Worm (Caenorhabditis elegans) whole organism, young adult: Measurements from ENCODE around the gene alfa-1.

Experiments
- C17E4.6 ChIP-seq: fragments of 200-800 bp; sonication (Bioruptor generic); IDR thresholded peaks from 2 replicates; pipeline ENCODE4 v1.3.6; 2022; ENCODE audit warnings: missing genetic modification reagents, missing genetic modification characterization, missing compliant biosample characterization
- F10E7.11 ChIP-seq: sonication (generic microtip); optimal IDR thresholded peaks from 2 replicates; lab custom pipeline; 2017; ENCODE audit warnings: mild to moderate bottlenecking, missing genetic modification characterization, moderate library complexity, missing compliant biosample characterization
- F37B4.10 ChIP-seq: fragments of 200-800 bp; sonication (Bioruptor generic); IDR thresholded peaks from 2 replicates; pipeline ENCODE4 v1.3.6; 2022; ENCODE audit warnings: missing genetic modification characterization, missing compliant biosample characterization
- F55B11.4 ChIP-seq: sonication (generic microtip); optimal IDR thresholded peaks from 2 replicates; lab custom pipeline; 2016; ENCODE audit warnings: missing compliant biosample characterization, missing genetic modification characterization, borderline replicate concordance; ENCODE audit not compliant: insufficient read depth
- F57A8.1 ChIP-seq: fragments of 200-800 bp; sonication (Bioruptor generic); optimal IDR thresholded peaks from 2 replicates; lab custom pipeline; 2018; ENCODE audit warnings: mild to moderate bottlenecking, missing genetic modification characterization, moderate library complexity, missing compliant biosample characterization
- F57C9.4 ChIP-seq: sonication (generic microtip); optimal IDR thresholded peaks from 2 replicates; lab custom pipeline; 2017; ENCODE audit warnings: mild to moderate bottlenecking, missing genetic modification characterization, missing compliant biosample characterization
- Y53F4B.3 ChIP-seq: fragments of 200-800 bp; sonication (Bioruptor generic); IDR thresholded peaks from 2 replicates; pipeline ENCODE4 v1.3.6; 2022; ENCODE audit warnings: missing genetic modification reagents, missing genetic modification characterization, missing compliant biosample characterization
- Y53G8AR.9 ChIP-seq: fragments of 200-800 bp; sonication (Bioruptor generic); conservative IDR thresholded peaks from 2 replicates; pipeline ENCODE4 v1.3.6; 2022; ENCODE audit warnings: missing genetic modification reagents, missing genetic modification characterization, missing compliant biosample characterization
- Y56A3A.18 ChIP-seq: fragments of 200-800 bp; sonication (Bioruptor generic); IDR thresholded peaks from 2 replicates; pipeline ENCODE4 v1.3.6; 2022; ENCODE audit warnings: missing genetic modification reagents, missing genetic modification characterization, missing compliant biosample characterization
- Y67H2A.10 ChIP-seq: fragments of 200-800 bp; sonication (Bioruptor generic); conservative IDR thresholded peaks from 2 replicates; pipeline ENCODE4 v1.3.6; 2022; ENCODE audit warnings: missing genetic modification reagents, missing genetic modification characterization, missing compliant biosample characterization
- Y79H2A.3 ChIP-seq: fragments of 200-800 bp; sonication (Bioruptor generic); conservative IDR thresholded peaks from 2 replicates; pipeline ENCODE4 v1.3.6; 2022; ENCODE audit warnings: missing genetic modification reagents, missing genetic modification characterization, missing compliant biosample characterization
- ama-1 ChIP-seq, 3 experiments: fragments of 150-350 bp in 1 of 3; sonication (generic microtip) in 2 of 3; optimal IDR thresholded peaks; 2 replicates each; lab custom pipeline; 2014 to 2018; ENCODE audit warnings: missing biosample characterization in 2 of 3, missing genetic modification characterization in 2 of 3, missing genetic modification reagents in 2 of 3
- aptf-2 ChIP-seq: fragments of 200-800 bp; sonication (Bioruptor generic); conservative IDR thresholded peaks from 2 replicates; pipeline ENCODE4 v1.3.6; 2022; ENCODE audit warnings: missing genetic modification reagents, missing genetic modification characterization, missing compliant biosample characterization
- ccch-3 ChIP-seq: fragments of 200-800 bp; sonication (Bioruptor generic); optimal IDR thresholded peaks from 2 replicates; lab custom pipeline; 2018; ENCODE audit warnings: mild to moderate bottlenecking, missing genetic modification characterization, missing compliant biosample characterization
- cebp-1 ChIP-seq, 2 experiments: fragments of 200-800 bp in 1 of 2; sonication (Bioruptor generic) in 1 of 2; sonication (generic microtip) in 1 of 2; IDR thresholded peaks in 1 of 2; optimal IDR thresholded peaks in 1 of 2; 2 replicates each; pipeline versions ENCODE4 v1.3.6 to Lab custom; 2017 to 2022; ENCODE audit warnings: missing compliant biosample characterization in 2 of 2, missing genetic modification characterization in 2 of 2, mild to moderate bottlenecking in 1 of 2, missing genetic modification reagents in 1 of 2, moderate library complexity in 1 of 2
- ceh-100 ChIP-seq: fragments of 200-800 bp; sonication (Bioruptor generic); IDR thresholded peaks from 2 replicates; pipeline ENCODE4 v1.3.6; 2022; ENCODE audit warnings: missing genetic modification reagents, missing genetic modification characterization, missing compliant biosample characterization
- ceh-27 ChIP-seq: fragments of 200-800 bp; sonication (Bioruptor generic); optimal IDR thresholded peaks from 2 replicates; lab custom pipeline; 2018; ENCODE audit warnings: mild to moderate bottlenecking, missing genetic modification characterization, moderate library complexity, missing compliant biosample characterization
- ceh-79 ChIP-seq: sonication (generic microtip); optimal IDR thresholded peaks from 2 replicates; lab custom pipeline; 2017; ENCODE audit warnings: mild to moderate bottlenecking, missing genetic modification characterization, missing compliant biosample characterization
- die-1 ChIP-seq: sonication (generic microtip); optimal IDR thresholded peaks from 2 replicates; lab custom pipeline; 2016; ENCODE audit warnings: missing genotype, mild to moderate bottlenecking, missing genetic modification characterization, missing compliant biosample characterization
- dox-1 ChIP-seq: fragments of 200-800 bp; sonication (Bioruptor generic); IDR thresholded peaks from 2 replicates; pipeline ENCODE4 v1.3.6; 2022; ENCODE audit warnings: missing genetic modification reagents, missing genetic modification characterization, missing compliant biosample characterization
- efl-1 ChIP-seq: fragments of 150-350 bp; optimal IDR thresholded peaks from 2 replicates; lab custom pipeline; 2014; ENCODE audit warnings: missing biosample characterization, missing genetic modification reagents, missing genetic modification characterization
- him-1 ChIP-seq: sonication (generic microtip); optimal IDR thresholded peaks from 2 replicates; lab custom pipeline; 2016; ENCODE audit warnings: missing genotype, missing genetic modification reagents, missing genetic modification characterization, missing compliant biosample characterization
- hmg-1.2 ChIP-seq: fragments of 200-800 bp; sonication (Bioruptor generic); IDR thresholded peaks from 2 replicates; pipeline ENCODE4 v1.3.6; 2022; ENCODE audit warnings: missing genetic modification reagents, missing genetic modification characterization, missing compliant biosample characterization
- hrde-1 ChIP-seq: sonication (generic microtip); optimal IDR thresholded peaks from 2 replicates; lab custom pipeline; 2016; ENCODE audit warnings: missing genetic modification characterization, mild to moderate bottlenecking, missing compliant biosample characterization, moderate library complexity, missing genotype, missing genetic modification reagents, borderline replicate concordance
- hsf-1 ChIP-seq: fragments of 200-800 bp; sonication (Bioruptor generic); IDR thresholded peaks from 2 replicates; pipeline ENCODE4 v1.3.6; 2022; ENCODE audit warnings: missing genetic modification reagents, missing genetic modification characterization, missing compliant biosample characterization
- let-526 ChIP-seq: fragments of 200-800 bp; sonication (Bioruptor generic); IDR thresholded peaks from 2 replicates; pipeline ENCODE4 v1.3.6; 2022; ENCODE audit warnings: missing genetic modification reagents, missing genetic modification characterization, missing compliant biosample characterization
- lin-54 ChIP-seq: fragments of 200-800 bp; sonication (Bioruptor generic); optimal IDR thresholded peaks from 2 replicates; lab custom pipeline; 2018; ENCODE audit warnings: mild to moderate bottlenecking, missing genetic modification characterization, missing compliant biosample characterization
- lsl-1 ChIP-seq: fragments of 200-800 bp; sonication (Bioruptor generic); optimal IDR thresholded peaks from 2 replicates; lab custom pipeline; 2018; ENCODE audit warnings: mild to moderate bottlenecking, missing genetic modification characterization, moderate library complexity, missing compliant biosample characterization
- madf-3 ChIP-seq: fragments of 200-800 bp; sonication (Bioruptor generic); IDR thresholded peaks from 2 replicates; pipeline ENCODE4 v1.3.6; 2022; ENCODE audit warnings: missing genetic modification reagents, missing genetic modification characterization, missing compliant biosample characterization
- madf-6 ChIP-seq: fragments of 200-800 bp; sonication (Bioruptor generic); IDR thresholded peaks from 2 replicates; pipeline ENCODE4 v1.3.6; 2022; ENCODE audit warnings: missing genetic modification reagents, missing genetic modification characterization, missing compliant biosample characterization
- mcd-1 ChIP-seq: fragments of 200-800 bp; sonication (Bioruptor generic); IDR thresholded peaks from 2 replicates; pipeline ENCODE4 v1.3.6; 2022; ENCODE audit warnings: missing genetic modification reagents, missing genetic modification characterization, missing compliant biosample characterization
- mxl-1 ChIP-seq: sonication (generic microtip); optimal IDR thresholded peaks from 2 replicates; lab custom pipeline; 2016; ENCODE audit warnings: missing genetic modification characterization, missing compliant biosample characterization
- pbrm-1 ChIP-seq: fragments of 200-800 bp; sonication (Bioruptor generic); IDR thresholded peaks from 2 replicates; pipeline ENCODE4 v1.3.6; 2022; ENCODE audit warnings: missing genetic modification reagents, missing genetic modification characterization, missing compliant biosample characterization
- pha-4 ChIP-seq: fragments of 150-350 bp; sonication (generic microtip); optimal IDR thresholded peaks from 2 replicates; lab custom pipeline; 2014; ENCODE audit warnings: missing biosample characterization, missing genetic modification reagents, missing genetic modification characterization
- rcor-1 ChIP-seq: fragments of 200-800 bp; sonication (Bioruptor generic); IDR thresholded peaks from 2 replicates; pipeline ENCODE4 v1.3.6; 2022; ENCODE audit warnings: missing genetic modification reagents, missing genetic modification characterization, missing compliant biosample characterization
- sptf-2 ChIP-seq: fragments of 200-800 bp; sonication (Bioruptor generic); optimal IDR thresholded peaks from 2 replicates; lab custom pipeline; 2018; ENCODE audit warnings: mild to moderate bottlenecking, missing genetic modification characterization, missing compliant biosample characterization
- unc-130 ChIP-seq: sonication (generic microtip); optimal IDR thresholded peaks from 2 replicates; lab custom pipeline; 2016; ENCODE audit warnings: missing genetic modification reagents, missing genetic modification characterization, missing compliant biosample characterization
- unc-62 ChIP-seq: fragments of 150-350 bp; optimal IDR thresholded peaks from 2 replicates; lab custom pipeline; 2014; ENCODE audit warnings: missing biosample characterization, missing genetic modification reagents, missing genetic modification characterization
- zfh-2 ChIP-seq: fragments of 200-800 bp; sonication (Bioruptor generic); conservative IDR thresholded peaks from 2 replicates; pipeline ENCODE4 v1.3.6; 2022; ENCODE audit warnings: missing genetic modification reagents, missing genetic modification characterization, missing compliant biosample characterization
- ztf-26 ChIP-seq: sonication (generic microtip); optimal IDR thresholded peaks from 2 replicates; lab custom pipeline; 2017; ENCODE audit warnings: missing genetic modification characterization, missing compliant biosample characterization

The alfa-1 gene

ce11 chrII:7669409-7669808, 7.1 kb upstream of the alfa-1 start:
- TF ChIP-seq ceh-27 (peak; percentile 16), dox-1 (GFP tag; lab: Robert Waterston, UW) (no peak), hmg-1.2 (peak; percentile 65; the same call in 1 of the 2 replicates), pha-4 (tag; lab: Kevin White, UChicago) (no peak), hsf-1 (no peak), pbrm-1 (GFP tag; lab: Robert Waterston, UW) (0 out of 2 replicates have a peak, but pooled peaks have one; percentile 31), Y67H2A.10 (GFP tag; lab: Robert Waterston, UW) (no peak), cebp-1 (GFP tag; IDR thresholded peaks at IDR 0.05; lab: Robert Waterston, UW) (no peak), cebp-1 (tag; optimal IDR thresholded peaks at IDR 0.05; lab: Kevin White, UChicago) (peak; percentile 52), mcd-1 (0 out of 2 replicates have a peak, but pooled peaks have one; percentile 14)

ce11 chrII:7666967-7667366, 4.6 kb upstream of the alfa-1 start, which contains the start of gene lir-2:
Gene lir-2 (plus strand): TSS chrII:7667267.
- TF ChIP-seq rcor-1 (peak; percentile 21; the same call in 1 of the 2 replicates), zfh-2 (GFP tag; lab: Robert Waterston, UW) (0 out of 2 replicates have a peak, but pooled peaks have one; percentile 22), cebp-1 (GFP tag; IDR thresholded peaks at IDR 0.05; lab: Robert Waterston, UW) (no peak), cebp-1 (tag; optimal IDR thresholded peaks at IDR 0.05; lab: Kevin White, UChicago) (peak; percentile 20), ceh-27 (peak; percentile 10), pha-4 (tag; lab: Kevin White, UChicago) (no peak), hmg-1.2 (peak; percentile 29; the same call in 1 of the 2 replicates), F10E7.11 (tag; lab: Kevin White, UChicago) (no peak), madf-3 (GFP tag; lab: Robert Waterston, UW) (0 out of 2 replicates have a peak, but pooled peaks have one; percentile 28), unc-62 (no peak), hrde-1 (peak; percentile 10), unc-130 (no peak), madf-6 (0 out of 2 replicates have a peak, but pooled peaks have one; percentile 19), him-1 (tag; lab: Kevin White, UChicago) (no peak), F57C9.4 (tag; lab: Kevin White, UChicago) (no peak)

DNA sequence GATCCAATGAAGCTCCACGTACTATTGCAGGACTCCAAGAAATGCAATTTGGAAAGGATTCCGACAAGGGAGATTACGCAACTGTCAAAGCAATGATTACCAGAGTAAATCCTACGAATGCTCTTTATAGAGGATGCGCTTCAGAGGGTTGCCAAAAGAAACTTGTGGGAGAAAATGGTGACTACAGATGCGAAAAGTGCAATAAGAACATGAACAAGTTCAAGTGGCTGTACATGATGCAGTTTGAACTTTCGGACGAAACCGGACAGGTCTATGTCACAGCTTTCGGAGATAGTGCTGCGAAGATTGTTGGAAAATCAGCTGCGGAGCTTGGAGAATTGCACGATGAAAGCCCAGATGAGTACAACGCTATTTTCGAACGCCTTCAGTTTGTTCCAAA, 4.0 kb upstream of the alfa-1 start:
- TF ChIP-seq F57A8.1 (GFP tag; lab: Kevin White, UChicago) (no peak), F37B4.10 (0 out of 2 replicates have a peak, but pooled peaks have one; percentile 9), ceh-27 (no peak), Y79H2A.3 (GFP tag; lab: Robert Waterston, UW) (no peak)
- TF ChIP-seq, all 124 proteins: peak for 1

ce11 chrII:7663704-7664660, 1.7 kb upstream of the alfa-1 start, which contains the start of the genes F18A1.7 and rpa-1:
Gene F18A1.7 (minus strand): TSS chrII:7663754.
Gene rpa-1 (plus strand): TSS chrII:7664582.
- TF ChIP-seq F55B11.4 (no peak), let-526 (GFP tag; lab: Robert Waterston, UW) (no peak), ceh-100 (GFP tag; lab: Robert Waterston, UW) (0 out of 2 replicates have a peak, but pooled peaks have one; percentile 11), die-1 (no peak), lsl-1 (peak; percentile 98), C17E4.6 (GFP tag; lab: Robert Waterston, UW) (no peak), lin-54 (GFP tag; lab: Kevin White, UChicago) (peak; percentile 85), Y53F4B.3 (GFP tag; lab: Robert Waterston, UW) (no peak), F37B4.10 (no peak), ceh-27 (no peak), efl-1 (GFP tag; lab: Kevin White, UChicago) (peak; percentile 97), sptf-2 (no peak), mxl-1 (no peak), ama-1 (optimal IDR thresholded peaks at IDR 0.05; lab: Kevin White, UChicago) (no peak), ama-1 (GFP tag; optimal IDR thresholded peaks at IDR 0.05; lab: Kevin White, UChicago) (no peak), ccch-3 (GFP tag; lab: Kevin White, UChicago) (no peak), ceh-79 (tag; lab: Kevin White, UChicago) (no peak), Y53G8AR.9 (peak; percentile 67), ztf-26 (tag; lab: Kevin White, UChicago) (no peak), pbrm-1 (GFP tag; lab: Robert Waterston, UW) (peak; percentile 43; the same call in 1 of the 2 replicates), aptf-2 (GFP tag; lab: Robert Waterston, UW) (no peak), F57A8.1 (GFP tag; lab: Kevin White, UChicago) (no peak), Y56A3A.18 (GFP tag; lab: Robert Waterston, UW) (no peak)
